Worm (Caenorhabditis elegans): ENCODE measurements around the gene C33F10.14.

- TF ChIP-seq lsy-2 (tag; optimal IDR thresholded peaks at IDR 0.05) (no peak), snpc-4 (tag; optimal IDR thresholded peaks at IDR 0.05) (no peak), nhr-28 (tag; optimal IDR thresholded peaks at IDR 0.05) (no peak)
Measured at ce11 chrII:4837659-4838058, 40.5 kb downstream of the C33F10.14 start, which contains the start of gene C33F10.12.

Data from whole organism, mixed stage, embryonic.